Worm (Caenorhabditis elegans) whole organism, L3 larva: Measurements from ENCODE around the gene snr-4.

Experiments used
- fos-1 ChIP-seq: fragments of 150-350 bp; optimal IDR thresholded peaks from 2 replicates; lab custom pipeline; 2014; ENCODE audit warnings: missing biosample characterization, missing genetic modification characterization
- nhr-12 ChIP-seq: fragments of 150-350 bp; optimal IDR thresholded peaks from 2 replicates; lab custom pipeline; 2014; ENCODE audit warnings: missing biosample characterization, missing genetic modification characterization
- nhr-76 ChIP-seq: fragments of 150-350 bp; sonication (generic microtip); optimal IDR thresholded peaks from 5 replicates; lab custom pipeline; 2014; ENCODE audit warnings: missing biosample characterization, missing genetic modification characterization
- pqm-1 ChIP-seq: fragments of 150-350 bp; optimal IDR thresholded peaks from 2 replicates; lab custom pipeline; 2017; ENCODE audit warnings: missing biosample characterization, missing genetic modification characterization, inconsistent platforms
- snpc-4 ChIP-seq: fragments of 150-350 bp; optimal IDR thresholded peaks from 2 replicates; lab custom pipeline; 2014; ENCODE audit warnings: missing biosample characterization, missing genetic modification characterization
- tbx-2 ChIP-seq: sonication (generic microtip); optimal IDR thresholded peaks from 2 replicates; lab custom pipeline; 2016; ENCODE audit warnings: mild to moderate bottlenecking, missing genetic modification characterization, missing compliant biosample characterization
- zag-1 ChIP-seq: fragments of 150-350 bp; optimal IDR thresholded peaks from 2 replicates; lab custom pipeline; 2014; ENCODE audit warnings: missing biosample characterization, missing genetic modification characterization

ce11 chrV:11964723-11965122, 14.8 kb downstream of the snr-4 start, which contains the start of gene F58H1.7:
- TF ChIP-seq fos-1 (tag; lab: Kevin White, UChicago) (no peak), snpc-4 (tag; lab: Kevin White, UChicago) (no peak), tbx-2 (tag; lab: Kevin White, UChicago) (no peak), pqm-1 (tag; lab: Kevin White, UChicago) (no peak), nhr-76 (tag; lab: Kevin White, UChicago) (no peak), zag-1 (tag; lab: Kevin White, UChicago) (no peak), nhr-12 (tag; lab: Kevin White, UChicago) (no peak)
